Fruit fly (Drosophila melanogaster): ENCODE measurements around the gene RhoGAP71E.

RhoGAP71E gene

DNA sequence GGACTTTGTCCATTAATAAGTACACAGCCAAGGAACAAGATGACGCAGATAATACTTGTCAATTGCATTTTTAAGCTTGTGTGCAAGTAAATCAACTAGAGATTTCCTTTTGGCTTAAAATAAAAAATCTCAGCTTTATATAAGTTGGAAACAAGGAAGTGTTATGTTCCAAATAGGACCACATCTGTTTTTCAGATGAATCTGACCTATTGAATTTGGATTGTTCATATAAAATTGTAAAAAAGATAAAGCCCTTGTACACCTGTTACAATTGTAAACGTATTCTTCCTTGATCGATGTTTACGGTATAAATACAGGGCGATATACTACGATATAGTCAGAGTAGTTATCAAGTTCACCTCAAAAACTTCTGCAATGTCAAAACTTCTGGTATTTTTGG, 68.6 kb downstream of the RhoGAP71E start, which contains the start of the genes Eig71Ef and Eig71Eg:
Gene Eig71Ef (minus strand): TSS at position 101 of the 400 bp plus-strand sequence.
Gene Eig71Eg (plus strand): TSS at position 339 of the 400 bp plus-strand sequence.
- TF ChIP-seq EcR (GFP tag; optimal IDR thresholded peaks at IDR 0.05): no peak
- TF ChIP-seq CG8478 (optimal IDR thresholded peaks at IDR 0.05): no peak
- no peak for TF ChIP-seq Dll (optimal IDR thresholded peaks at IDR 0.05)
- no peak for TF ChIP-seq pan (optimal IDR thresholded peaks at IDR 0.05)
- TF ChIP-seq usp (GFP tag; optimal IDR thresholded peaks at IDR 0.05): no peak
- TF ChIP-seq psq (optimal IDR thresholded peaks at IDR 0.05): no peak
